Worm (Caenorhabditis elegans): ENCODE results near the gene magu-1.
A peak's percentile ranks its signal among the peaks of the same experiment; 100 is the strongest.

Gene magu-1

ce11 chrIII:432988-433387, 38.5 kb downstream of the magu-1 start (continued):
- TF ChIP-seq aha-1 (tag) (peak; percentile 82), daf-16 (GFP tag; optimal IDR thresholded peaks at IDR 0.05) (no peak), daf-16 (tag; optimal IDR thresholded peaks at IDR 0.05) (peak; percentile 49), nhr-41 (GFP tag; IDR thresholded peaks at IDR 0.05) (peak; percentile 51; the same call in 1 of the 2 replicates)

ce11 chrIII:429038-429437, 42.5 kb downstream of the magu-1 start, which contains the start of gene cec-8:
Gene cec-8, plus strand, starts transcription at chrIII:429338.
- TF ChIP-seq aly-2 (tag; optimal IDR thresholded peaks at IDR 0.05) (no peak), lsy-2 (tag; optimal IDR thresholded peaks at IDR 0.05) (no peak), tag-97 (GFP tag; IDR thresholded peaks at IDR 0.05) (no peak), spr-3 (GFP tag; optimal IDR thresholded peaks at IDR 0.05) (no peak), nhr-25 (tag; optimal IDR thresholded peaks at IDR 0.05; ENCODE audit: borderline replicate concordance, insufficient read depth) (no peak), fos-1 (tag; optimal IDR thresholded peaks at IDR 0.05) (no peak), nhr-10 (tag; optimal IDR thresholded peaks at IDR 0.05) (no peak), aha-1 (tag) (no peak), nhr-77 (tag; optimal IDR thresholded peaks at IDR 0.05) (no peak), nhr-11 (tag; optimal IDR thresholded peaks at IDR 0.05) (no peak), ctbp-1 (GFP tag; IDR thresholded peaks at IDR 0.05) (no peak)

DNA sequence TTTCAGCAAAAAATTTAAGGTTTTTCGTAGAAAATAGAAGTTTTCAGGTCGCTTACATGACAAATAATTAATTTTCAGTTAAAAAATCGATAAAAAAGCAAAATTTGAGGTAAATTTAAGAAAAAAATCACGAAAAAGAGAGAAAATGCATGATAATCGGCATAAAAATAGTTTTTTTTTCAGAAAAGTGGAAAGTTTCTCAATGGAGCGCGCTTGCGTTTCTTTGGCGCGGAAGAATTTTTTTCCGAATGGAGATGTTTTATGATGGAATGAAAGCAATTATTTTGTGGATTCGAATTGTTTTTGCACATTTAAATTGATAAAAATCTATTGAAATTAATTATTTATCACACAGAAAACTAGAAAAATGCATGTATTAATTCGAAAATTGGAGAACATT, 47.6 kb downstream of the magu-1 start:
- TF ChIP-seq nhr-48 (tag; optimal IDR thresholded peaks at IDR 0.05) (no peak), F26F4.8 (GFP tag; conservative IDR thresholded peaks at IDR 0.05) (no peak), dpl-1 (GFP tag; optimal IDR thresholded peaks at IDR 0.05) (peak; percentile 44), hlh-11 (tag; optimal IDR thresholded peaks at IDR 0.05) (no peak), lin-13 (GFP tag; optimal IDR thresholded peaks at IDR 0.05) (no peak), nhr-10 (tag; optimal IDR thresholded peaks at IDR 0.05) (no peak), daf-16 (GFP tag; optimal IDR thresholded peaks at IDR 0.05) (no peak), daf-16 (tag; optimal IDR thresholded peaks at IDR 0.05) (no peak), ceh-20 (GFP tag; IDR thresholded peaks at IDR 0.05) (no peak), mxl-2 (GFP tag; conservative IDR thresholded peaks at IDR 0.05) (no peak), lin-38 (GFP tag; IDR thresholded peaks at IDR 0.05) (peak; percentile 79), Y105C5A.15 (GFP tag; IDR thresholded peaks at IDR 0.05) (no peak)

DNA sequence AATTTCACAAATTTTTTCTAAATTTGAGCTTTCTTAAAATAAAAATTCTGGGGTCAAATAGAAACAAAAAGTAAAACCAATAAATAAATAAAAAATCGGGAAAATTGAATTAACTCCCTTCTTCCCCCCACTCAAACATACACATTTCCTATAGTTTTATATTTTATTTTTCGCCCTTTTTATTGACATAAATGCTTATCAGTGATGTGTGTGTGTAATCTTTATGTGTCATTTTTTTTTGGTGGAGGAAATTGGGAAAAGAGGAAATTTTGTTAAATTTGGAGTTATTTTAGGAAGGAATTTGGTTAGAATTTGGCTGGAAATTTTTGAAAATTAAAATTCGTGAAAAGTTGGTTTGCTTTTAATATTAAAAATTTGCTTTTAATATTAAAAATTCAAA, 48.9 kb downstream of the magu-1 start:
- TF ChIP-seq zag-1 (tag; optimal IDR thresholded peaks at IDR 0.05) (no peak), gei-8 (GFP tag; optimal IDR thresholded peaks at IDR 0.05) (no peak), hlh-11 (tag; optimal IDR thresholded peaks at IDR 0.05) (no peak), daf-16 (GFP tag; optimal IDR thresholded peaks at IDR 0.05) (no peak), daf-16 (tag; optimal IDR thresholded peaks at IDR 0.05) (peak; percentile 47), nhr-28 (tag; optimal IDR thresholded peaks at IDR 0.05) (peak; percentile 53), pqm-1 (tag; optimal IDR thresholded peaks at IDR 0.05) (peak; percentile 27), ctbp-1 (GFP tag; IDR thresholded peaks at IDR 0.05) (no peak), aha-1 (tag) (peak; percentile 44)

DNA sequence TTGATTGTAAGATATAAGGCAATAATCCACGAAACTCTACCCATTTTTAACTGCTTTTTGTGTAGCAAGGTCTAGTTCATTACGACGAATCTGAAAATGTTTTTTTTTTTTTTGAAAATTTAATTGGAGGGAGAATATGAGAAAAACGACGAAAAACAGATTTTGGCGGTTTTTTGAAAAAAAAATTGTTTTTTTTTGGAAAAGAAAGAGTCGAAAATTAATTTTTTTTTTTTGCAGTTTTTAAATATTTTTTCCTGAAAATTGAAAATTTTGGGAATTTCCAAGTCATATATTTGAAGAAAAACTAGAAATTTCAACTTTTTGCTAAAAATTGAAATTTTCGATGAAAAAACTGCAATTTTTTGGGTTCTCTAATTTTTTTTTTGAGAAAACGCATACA, 52.9 kb downstream of the magu-1 start, which contains the start of gene stim-1:
TSS of gene stim-1 (minus strand) at position 101 of the 400 bp plus-strand sequence.
- no peak for TF ChIP-seq nhr-111 (GFP tag; optimal IDR thresholded peaks at IDR 0.05)
- no peak for TF ChIP-seq F49E8.2 (tag; optimal IDR thresholded peaks at IDR 0.05; ENCODE audit: borderline replicate concordance)
- no peak for TF ChIP-seq F44E2.7 (GFP tag; IDR thresholded peaks at IDR 0.05)
- TF ChIP-seq spr-1 (tag; optimal IDR thresholded peaks at IDR 0.05): no peak
- no peak for TF ChIP-seq nhr-41 (GFP tag; IDR thresholded peaks at IDR 0.05)
- TF ChIP-seq Y48G9A.11 (GFP tag; IDR thresholded peaks at IDR 0.05): no peak
- TF ChIP-seq egl-27 (tag; optimal IDR thresholded peaks at IDR 0.05): no peak

- peak; percentile 64; the same call in 1 of the 2 replicates for TF ChIP-seq ZK337.2 (GFP tag; IDR thresholded peaks at IDR 0.05)
- TF ChIP-seq D1046.2 (GFP tag; IDR thresholded peaks at IDR 0.05): 0 out of 2 replicates have a peak, but pooled peaks have one; percentile 38
- peak; percentile 63; the same call in 1 of the 2 replicates for TF ChIP-seq daf-8 (GFP tag; IDR thresholded peaks at IDR 0.05)
- 0 out of 2 replicates have a peak, but pooled peaks have one; percentile 86 for TF ChIP-seq tag-97 (GFP tag; IDR thresholded peaks at IDR 0.05)
- TF ChIP-seq php-3 (GFP tag; IDR thresholded peaks at IDR 0.05): peak; percentile 75; the same call in 1 of the 2 replicates
- TF ChIP-seq hmg-1.1 (GFP tag; IDR thresholded peaks at IDR 0.05): peak; percentile 48; the same call in 1 of the 2 replicates
- 0 out of 2 replicates have a peak, but pooled peaks have one; percentile 34 for TF ChIP-seq ceh-20 (GFP tag; IDR thresholded peaks at IDR 0.05)
- TF ChIP-seq F26F4.8 (GFP tag; conservative IDR thresholded peaks at IDR 0.05): peak; percentile 51; the same call in 1 of the 2 replicates
- peak; percentile 66; the same call in 1 of the 2 replicates for TF ChIP-seq Y48G9A.11 (GFP tag; IDR thresholded peaks at IDR 0.05)
- TF ChIP-seq madf-5 (GFP tag; IDR thresholded peaks at IDR 0.05): peak; percentile 43 to 72; a peak in 2 of 4 replicates
- TF ChIP-seq mxl-2 (GFP tag; conservative IDR thresholded peaks at IDR 0.05): peak; percentile 42; the same call in 1 of the 2 replicates
- peak; percentile 75; the same call in 1 of the 2 replicates for TF ChIP-seq saeg-2 (GFP tag; IDR thresholded peaks at IDR 0.05)
- TF ChIP-seq tra-1 (GFP tag; IDR thresholded peaks at IDR 0.05): peak; percentile 13; the same call in 1 of the 2 replicates
- TF ChIP-seq nhr-42 (GFP tag; IDR thresholded peaks at IDR 0.05): peak; percentile 64
Measured at ce11 chrIII:415331-415775, 56.1 kb downstream of the magu-1 start.

Measured in whole organism, L4 larva.